Worm (Caenorhabditis elegans): Measurements from ENCODE around the gene cah-2.

ce11 chrII:7459205-7459604 lies 23.7 kb downstream of the cah-2 start, which contains the start of gene D1022.2:
- no peak for TF ChIP-seq ceh-82 (tag; optimal IDR thresholded peaks at IDR 0.05)
- TF ChIP-seq ets-5 (GFP tag; IDR thresholded peaks at IDR 0.05): no peak
- TF ChIP-seq snpc-4 (tag; optimal IDR thresholded peaks at IDR 0.05): no peak
- TF ChIP-seq lin-39 (tag; optimal IDR thresholded peaks at IDR 0.05): no peak
- TF ChIP-seq nhr-12 (tag; optimal IDR thresholded peaks at IDR 0.05): no peak
- TF ChIP-seq ztf-4 (tag; optimal IDR thresholded peaks at IDR 0.05): no peak
- TF ChIP-seq skn-1 (tag; optimal IDR thresholded peaks at IDR 0.05): no peak
- TF ChIP-seq aly-2 (tag; optimal IDR thresholded peaks at IDR 0.05): no peak
- TF ChIP-seq ztf-11 (tag; optimal IDR thresholded peaks at IDR 0.05): no peak
- TF ChIP-seq egl-27 (tag; optimal IDR thresholded peaks at IDR 0.05): no peak
- no peak for TF ChIP-seq nhr-77 (tag; optimal IDR thresholded peaks at IDR 0.05)

All from whole organism, L1 larva.